Worm (Caenorhabditis elegans) whole organism, L1 larva: ENCODE results near the gene Y26E6A.2.

ENCODE experiments used
- C16A3.4 ChIP-seq: fragments of 150-350 bp; optimal IDR thresholded peaks from 2 replicates; lab custom pipeline; 2014; ENCODE audit warnings: missing biosample characterization, missing genetic modification characterization
- F16B12.6 ChIP-seq: fragments of 150-350 bp; optimal IDR thresholded peaks from 2 replicates; lab custom pipeline; 2014; ENCODE audit warnings: missing biosample characterization, missing genetic modification characterization
- Y116A8C.19 ChIP-seq: sonication (generic microtip); optimal IDR thresholded peaks from 2 replicates; lab custom pipeline; 2016; ENCODE audit warnings: missing compliant biosample characterization, missing genetic modification characterization, borderline replicate concordance
- aha-1 ChIP-seq: fragments of 150-350 bp; optimal IDR thresholded peaks from 2 replicates; lab custom pipeline; 2014; ENCODE audit warnings: missing biosample characterization, missing genetic modification characterization
- alr-1 ChIP-seq: fragments of 200-800 bp; sonication (Bioruptor generic); optimal IDR thresholded peaks from 2 replicates; lab custom pipeline; 2018; ENCODE audit warnings: borderline replicate concordance, mild to moderate bottlenecking, missing genetic modification characterization, missing compliant biosample characterization
- aly-2 ChIP-seq: fragments of 150-350 bp; optimal IDR thresholded peaks from 2 replicates; lab custom pipeline; 2014; ENCODE audit warnings: missing biosample characterization, missing genetic modification characterization
- ama-1 ChIP-seq: fragments of 150-350 bp; optimal IDR thresholded peaks from 2 replicates; lab custom pipeline; 2014
- ceh-8 ChIP-seq: fragments of 200-800 bp; sonication (Bioruptor generic); optimal IDR thresholded peaks from 2 replicates; lab custom pipeline; 2018; ENCODE audit warnings: mild to moderate bottlenecking, missing genetic modification characterization, moderate library complexity, missing compliant biosample characterization
- ceh-82 ChIP-seq, 3 experiments: fragments of 150-350 bp in 1 of 3; sonication (generic microtip) in 2 of 3; optimal IDR thresholded peaks; 2 replicates each; lab custom pipeline; 2014 to 2017; ENCODE audit warnings: missing biosample characterization in 3 of 3, missing genetic modification characterization in 3 of 3
- ceh-88 ChIP-seq: fragments of 200-800 bp; sonication (Bioruptor generic); IDR thresholded peaks from 2 replicates; pipeline ENCODE4 v1.3.6; 2022; ENCODE audit warnings: missing genetic modification characterization, missing compliant biosample characterization
- ceh-90 ChIP-seq: sonication (generic microtip); optimal IDR thresholded peaks from 2 replicates; lab custom pipeline; 2016; ENCODE audit warnings: missing genetic modification characterization, missing compliant biosample characterization
- efl-3 ChIP-seq: fragments of 200-800 bp; sonication (Bioruptor generic); optimal IDR thresholded peaks from 2 replicates; lab custom pipeline; 2018; ENCODE audit warnings: mild to moderate bottlenecking, missing genetic modification characterization, missing compliant biosample characterization
- egl-13 ChIP-seq: sonication (generic microtip); optimal IDR thresholded peaks from 2 replicates; lab custom pipeline; 2016; ENCODE audit warnings: missing genotype, missing genetic modification reagents, missing genetic modification characterization, missing compliant biosample characterization
- egl-27 ChIP-seq, 2 experiments: fragments of 150-350 bp in 1 of 2; sonication (generic microtip); optimal IDR thresholded peaks; 3 replicates each; lab custom pipeline; 2017 to 2018; ENCODE audit warnings: missing biosample characterization in 2 of 2, missing genetic modification characterization in 2 of 2, missing genetic modification reagents in 2 of 2
- elt-2 ChIP-seq: sonication (generic microtip); optimal IDR thresholded peaks from 2 replicates; lab custom pipeline; 2016; ENCODE audit warnings: missing genetic modification characterization, mild to moderate bottlenecking, inconsistent platforms, missing compliant biosample characterization, missing genetic modification reagents
- elt-3 ChIP-seq, 6 experiments: fragments of 150-350 bp in 1 of 6; sonication (generic microtip); optimal IDR thresholded peaks; 2 replicates each; lab custom pipeline; 2017 to 2018; ENCODE audit warnings: missing biosample characterization in 6 of 6, missing genetic modification characterization in 6 of 6, inconsistent platforms in 1 of 6
- ets-5 ChIP-seq: fragments of 200-800 bp; sonication (Bioruptor generic); IDR thresholded peaks from 2 replicates; pipeline ENCODE4 v1.3.6; 2022; ENCODE audit warnings: missing genetic modification characterization, missing compliant biosample characterization
- fkh-8 ChIP-seq: sonication (generic microtip); optimal IDR thresholded peaks from 2 replicates; lab custom pipeline; 2016; ENCODE audit warnings: mild to moderate bottlenecking, missing genetic modification characterization, missing compliant biosample characterization
- fos-1 ChIP-seq: fragments of 150-350 bp; optimal IDR thresholded peaks from 2 replicates; lab custom pipeline; 2014; ENCODE audit warnings: missing biosample characterization, missing genetic modification characterization
- hlh-17 ChIP-seq: fragments of 200-800 bp; sonication (Bioruptor generic); optimal IDR thresholded peaks from 2 replicates; lab custom pipeline; 2018; ENCODE audit warnings: missing genetic modification characterization, mild to moderate bottlenecking, missing compliant biosample characterization, moderate library complexity, borderline replicate concordance
- hlh-4 ChIP-seq: sonication (generic microtip); optimal IDR thresholded peaks from 2 replicates; lab custom pipeline; 2016; ENCODE audit warnings: mild to moderate bottlenecking, missing genetic modification characterization, missing compliant biosample characterization
- isw-1 ChIP-seq: fragments of 200-800 bp; sonication (Bioruptor generic); IDR thresholded peaks from 2 replicates; pipeline ENCODE4 v1.3.6; 2022; ENCODE audit warnings: missing genetic modification characterization, missing compliant biosample characterization
- jun-1 ChIP-seq: fragments of 150-350 bp; optimal IDR thresholded peaks from 2 replicates; lab custom pipeline; 2014; ENCODE audit warnings: missing biosample characterization, missing genetic modification reagents, missing genetic modification characterization
- lin-14 ChIP-seq: fragments of 200-800 bp; sonication (Bioruptor generic); optimal IDR thresholded peaks from 2 replicates; lab custom pipeline; 2018; ENCODE audit warnings: mild to moderate bottlenecking, missing genetic modification characterization, moderate library complexity, missing compliant biosample characterization
- lin-15B ChIP-seq: fragments of 150-350 bp; sonication (generic microtip); optimal IDR thresholded peaks from 3 replicates; lab custom pipeline; 2014; ENCODE audit warnings: missing biosample characterization, missing genetic modification characterization
- lin-35 ChIP-seq, 2 experiments: fragments of 150-350 bp; optimal IDR thresholded peaks; 2 replicates each; lab custom pipeline; 2014; ENCODE audit warnings: missing biosample characterization in 2 of 2, missing genetic modification characterization in 2 of 2, missing genetic modification reagents in 2 of 2
- lin-39 ChIP-seq: fragments of 150-350 bp; optimal IDR thresholded peaks from 2 replicates; lab custom pipeline; 2014; ENCODE audit warnings: missing biosample characterization, missing genetic modification reagents, missing genetic modification characterization
- lir-3 ChIP-seq: sonication (generic microtip); optimal IDR thresholded peaks from 2 replicates; lab custom pipeline; 2016; ENCODE audit warnings: mild to moderate bottlenecking, missing genetic modification characterization, moderate library complexity, missing compliant biosample characterization; ENCODE audit not compliant: poor library complexity
- lsy-2 ChIP-seq, 2 experiments: fragments of 150-350 bp; optimal IDR thresholded peaks; 2 replicates each; lab custom pipeline; 2014; ENCODE audit warnings: missing biosample characterization in 2 of 2, missing genetic modification characterization in 2 of 2
- mab-9 ChIP-seq: fragments of 200-800 bp; sonication (Bioruptor generic); IDR thresholded peaks from 2 replicates; pipeline ENCODE4 v1.3.6; 2022; ENCODE audit warnings: missing genetic modification reagents, missing genetic modification characterization, missing compliant biosample characterization
- mef-2 ChIP-seq: fragments of 150-350 bp; optimal IDR thresholded peaks from 2 replicates; lab custom pipeline; 2014; ENCODE audit warnings: missing biosample characterization, missing genetic modification characterization
- nhr-11 ChIP-seq: fragments of 150-350 bp; optimal IDR thresholded peaks from 2 replicates; lab custom pipeline; 2014; ENCODE audit warnings: missing biosample characterization, missing genetic modification characterization
- nhr-12 ChIP-seq: sonication (generic microtip); optimal IDR thresholded peaks from 2 replicates; lab custom pipeline; 2017; ENCODE audit warnings: missing biosample characterization, missing genetic modification characterization
- nhr-20 ChIP-seq: sonication (generic microtip); optimal IDR thresholded peaks from 2 replicates; lab custom pipeline; 2016; ENCODE audit warnings: mild to moderate bottlenecking, missing genetic modification characterization, missing compliant biosample characterization
- nhr-71 ChIP-seq: sonication (generic microtip); optimal IDR thresholded peaks from 2 replicates; lab custom pipeline; 2016; ENCODE audit warnings: mild to moderate bottlenecking, missing genetic modification characterization, moderate library complexity, missing compliant biosample characterization
- nhr-76 ChIP-seq: sonication (generic microtip); optimal IDR thresholded peaks from 2 replicates; lab custom pipeline; 2017; ENCODE audit warnings: missing biosample characterization, missing genetic modification characterization
- nhr-77 ChIP-seq: fragments of 150-350 bp; optimal IDR thresholded peaks from 2 replicates; lab custom pipeline; 2014; ENCODE audit warnings: missing biosample characterization, missing genetic modification characterization
- nhr-84 ChIP-seq: sonication (generic microtip); optimal IDR thresholded peaks from 2 replicates; lab custom pipeline; 2017; ENCODE audit warnings: missing biosample characterization, missing genetic modification characterization
- pag-3 ChIP-seq: sonication (generic microtip); optimal IDR thresholded peaks from 2 replicates; lab custom pipeline; 2017; ENCODE audit warnings: missing genetic modification characterization, mild to moderate bottlenecking, missing compliant biosample characterization, antibody characterized with exemption, borderline replicate concordance; ENCODE audit not compliant: insufficient read depth
- pax-3 ChIP-seq: fragments of 200-800 bp; sonication (Bioruptor generic); optimal IDR thresholded peaks from 2 replicates; lab custom pipeline; 2018; ENCODE audit warnings: mild to moderate bottlenecking, missing genetic modification characterization, moderate library complexity, missing compliant biosample characterization
- rnt-1 ChIP-seq: sonication (generic microtip); optimal IDR thresholded peaks from 2 replicates; lab custom pipeline; 2016; ENCODE audit warnings: mild to moderate bottlenecking, missing genetic modification characterization, moderate library complexity, missing compliant biosample characterization
- snpc-4 ChIP-seq: fragments of 150-350 bp; optimal IDR thresholded peaks from 2 replicates; lab custom pipeline; 2014; ENCODE audit warnings: missing biosample characterization, missing genetic modification characterization
- sox-4 ChIP-seq: sonication (generic microtip); optimal IDR thresholded peaks from 2 replicates; lab custom pipeline; 2016; ENCODE audit warnings: missing genetic modification characterization, missing compliant biosample characterization
- sptf-1 ChIP-seq: fragments of 150-350 bp; optimal IDR thresholded peaks from 2 replicates; lab custom pipeline; 2014; ENCODE audit warnings: missing biosample characterization, missing genetic modification characterization
- swsn-7 ChIP-seq: sonication (generic microtip); optimal IDR thresholded peaks from 2 replicates; lab custom pipeline; 2016; ENCODE audit warnings: missing genetic modification characterization, missing compliant biosample characterization
- tbx-2 ChIP-seq: sonication (generic microtip); optimal IDR thresholded peaks from 2 replicates; lab custom pipeline; 2016; ENCODE audit warnings: missing genetic modification characterization, missing compliant biosample characterization
- unc-30 ChIP-seq: sonication (generic microtip); optimal IDR thresholded peaks from 2 replicates; lab custom pipeline; 2017; ENCODE audit warnings: missing biosample characterization, missing genetic modification characterization
- unc-62 ChIP-seq: fragments of 150-350 bp; optimal IDR thresholded peaks from 2 replicates; lab custom pipeline; 2014; ENCODE audit warnings: missing biosample characterization, missing genetic modification reagents, missing genetic modification characterization
- unc-86 ChIP-seq: sonication (generic microtip); optimal IDR thresholded peaks from 2 replicates; lab custom pipeline; 2016; ENCODE audit warnings: missing genetic modification characterization, missing compliant biosample characterization
- vab-15 ChIP-seq: sonication (generic microtip); optimal IDR thresholded peaks from 2 replicates; lab custom pipeline; 2017; ENCODE audit warnings: missing genotype, mild to moderate bottlenecking, missing genetic modification characterization, missing compliant biosample characterization
- xbp-1 ChIP-seq: sonication (generic microtip); optimal IDR thresholded peaks from 2 replicates; lab custom pipeline; 2016; ENCODE audit warnings: missing genetic modification characterization, missing compliant biosample characterization
- zag-1 ChIP-seq: fragments of 150-350 bp; optimal IDR thresholded peaks from 2 replicates; lab custom pipeline; 2014; ENCODE audit warnings: missing biosample characterization, missing genetic modification characterization
- zip-4 ChIP-seq: fragments of 200-800 bp; sonication (Bioruptor generic); optimal IDR thresholded peaks from 2 replicates; lab custom pipeline; 2018; ENCODE audit warnings: mild to moderate bottlenecking, missing genetic modification characterization, moderate library complexity, missing compliant biosample characterization
- ztf-4 ChIP-seq: fragments of 150-350 bp; optimal IDR thresholded peaks from 2 replicates; lab custom pipeline; 2014; ENCODE audit warnings: missing biosample characterization, missing genetic modification characterization

Gene Y26E6A.2

DNA sequence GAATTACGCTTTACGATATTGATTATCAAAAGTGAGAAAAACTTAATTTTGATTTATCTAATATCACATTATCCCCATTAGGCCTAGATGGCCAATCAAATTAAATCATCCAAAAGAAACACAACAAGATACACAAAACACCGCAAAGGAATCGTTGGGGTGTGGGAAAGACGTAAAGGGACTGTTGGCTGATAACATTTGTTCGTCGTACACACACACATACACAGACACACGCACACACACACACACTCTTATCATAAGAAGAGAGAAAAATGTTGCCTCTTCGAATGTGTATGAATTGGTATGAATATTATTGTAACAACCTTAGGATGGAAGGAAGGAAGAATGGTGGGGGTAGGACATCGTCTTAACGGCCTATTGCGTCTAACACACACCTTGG, 29.1 kb downstream of the Y26E6A.2 start (continued):
- TF ChIP-seq lir-3, result no peak
- TF ChIP-seq lin-15B (tag; lab: Kevin White, UChicago), result no peak
- TF ChIP-seq rnt-1 (tag; lab: Kevin White, UChicago), result no peak
- no peak for TF ChIP-seq alr-1 (tag; lab: Kevin White, UChicago)
- peak in 1 of 2 experiments; percentile 62 for TF ChIP-seq lin-35 (GFP tag; optimal IDR thresholded peaks at IDR 0.05; lab: Kevin White, UChicago)
- TF ChIP-seq mef-2, result no peak
- no peak for TF ChIP-seq unc-62 (GFP tag; lab: Kevin White, UChicago)
- no peak for TF ChIP-seq jun-1 (tag; lab: Kevin White, UChicago)
- no peak for TF ChIP-seq unc-86
- no peak for TF ChIP-seq mab-9 (GFP tag; lab: Robert Waterston, UW)
- peak; percentile 76 for TF ChIP-seq elt-2 (tag; lab: Kevin White, UChicago)
- TF ChIP-seq tbx-2, result no peak
- no peak for TF ChIP-seq efl-3 (GFP tag; lab: Kevin White, UChicago)
- no peak for TF ChIP-seq snpc-4 (tag; lab: Kevin White, UChicago)
- no peak for TF ChIP-seq zip-4 (GFP tag; lab: Kevin White, UChicago)
- TF ChIP-seq F16B12.6 (tag; lab: Kevin White, UChicago), result no peak
- TF ChIP-seq fos-1, result no peak
- TF ChIP-seq lin-39 (tag; lab: Kevin White, UChicago), result no peak
- no peak for TF ChIP-seq zag-1 (tag; lab: Kevin White, UChicago)
- TF ChIP-seq xbp-1, result no peak
- no peak for TF ChIP-seq nhr-84 (tag; lab: Kevin White, UChicago)
- TF ChIP-seq pax-3, result no peak
- peak in 4 of 6 experiments; percentile 30 to 56 (median 37) for TF ChIP-seq elt-3 (tag; optimal IDR thresholded peaks at IDR 0.05; lab: Kevin White, UChicago)
- TF ChIP-seq nhr-77 (tag; lab: Kevin White, UChicago), result no peak
- TF ChIP-seq ceh-82 (tag; optimal IDR thresholded peaks at IDR 0.05; lab: Kevin White, UChicago), result no peak
- no peak for TF ChIP-seq sox-4 (tag; lab: Kevin White, UChicago)
- no peak for TF ChIP-seq nhr-76 (tag; lab: Kevin White, UChicago)
- TF ChIP-seq nhr-20 (tag; lab: Kevin White, UChicago), result peak; percentile 35
- TF ChIP-seq unc-30 (tag; lab: Kevin White, UChicago), result no peak
- no peak for TF ChIP-seq hlh-4
- no peak for TF ChIP-seq ama-1 (lab: Kevin White, UChicago)
- no peak for TF ChIP-seq vab-15
- no peak for TF ChIP-seq egl-27 (tag; optimal IDR thresholded peaks at IDR 0.05; lab: Kevin White, UChicago)
- no peak for TF ChIP-seq nhr-12 (tag; lab: Kevin White, UChicago)
- TF ChIP-seq aha-1 (tag; lab: Kevin White, UChicago), result no peak
- no peak for TF ChIP-seq Y116A8C.19 (tag; lab: Kevin White, UChicago)
- TF ChIP-seq aly-2, result no peak
- TF ChIP-seq ets-5, result no peak
- no peak for TF ChIP-seq nhr-71 (tag; lab: Kevin White, UChicago)
- peak; percentile 60 for TF ChIP-seq lin-14 (GFP tag; lab: Kevin White, UChicago)
- no peak for TF ChIP-seq fkh-8 (tag; lab: Kevin White, UChicago)
- no peak for TF ChIP-seq ceh-8 (GFP tag; lab: Kevin White, UChicago)
- no peak for TF ChIP-seq sptf-1
- no peak for TF ChIP-seq ceh-88
- TF ChIP-seq nhr-11 (tag; lab: Kevin White, UChicago), result no peak
- TF ChIP-seq pag-3 (tag; lab: Kevin White, UChicago), result no peak
- TF ChIP-seq hlh-17 (GFP tag; lab: Kevin White, UChicago), result no peak
- TF ChIP-seq ztf-4 (tag; lab: Kevin White, UChicago), result no peak
- TF ChIP-seq isw-1, result no peak
- TF ChIP-seq swsn-7 (tag; lab: Kevin White, UChicago), result no peak
- no peak for TF ChIP-seq C16A3.4 (tag; lab: Kevin White, UChicago)
- TF ChIP-seq egl-13 (tag; lab: Kevin White, UChicago), result no peak
- TF ChIP-seq lsy-2 (tag; optimal IDR thresholded peaks at IDR 0.05; lab: Kevin White, UChicago), result no peak
- no peak for TF ChIP-seq ceh-90
